Worm (Caenorhabditis elegans) whole organism, L4 larva: ENCODE measurements around the gene Y51B9A.7.

ENCODE experiments used
- D1046.2 ChIP-seq: fragments of 200-800 bp; sonication (Bioruptor generic); IDR thresholded peaks from 2 replicates; pipeline ENCODE4 v1.3.6; 2022; ENCODE audit warnings: missing genetic modification characterization, missing compliant biosample characterization
- F37D6.2 ChIP-seq: sonication (generic microtip); optimal IDR thresholded peaks from 2 replicates; lab custom pipeline; 2016; ENCODE audit warnings: mild to moderate bottlenecking, missing genetic modification characterization, missing compliant biosample characterization
- F44E2.7 ChIP-seq: fragments of 200-800 bp; sonication (Bioruptor generic); IDR thresholded peaks from 2 replicates; pipeline ENCODE4 v2.1.2; 2022; ENCODE audit warnings: missing genetic modification characterization, missing compliant biosample characterization
- F49E8.2 ChIP-seq: sonication (generic microtip); optimal IDR thresholded peaks from 2 replicates; lab custom pipeline; 2016; ENCODE audit warnings: missing compliant biosample characterization, mild to moderate bottlenecking, missing genetic modification characterization, borderline replicate concordance
- Y105C5A.15 ChIP-seq: fragments of 200-800 bp; sonication (Bioruptor generic); IDR thresholded peaks from 2 replicates; pipeline ENCODE4 v1.3.6; 2022; ENCODE audit warnings: missing genetic modification characterization, missing compliant biosample characterization
- Y5F2A.4 ChIP-seq: fragments of 200-800 bp; sonication (Bioruptor generic); optimal IDR thresholded peaks from 2 replicates; lab custom pipeline; 2018; ENCODE audit warnings: mild to moderate bottlenecking, missing genetic modification characterization, missing compliant biosample characterization
- aha-1 ChIP-seq: fragments of 150-350 bp; peaks from one replicate; lab custom pipeline; 2014; ENCODE audit warnings: missing biosample characterization, missing genetic modification characterization
- aly-2 ChIP-seq: sonication (generic microtip); optimal IDR thresholded peaks from 2 replicates; lab custom pipeline; 2018; ENCODE audit warnings: missing biosample characterization, missing genetic modification characterization
- ceh-20 ChIP-seq: fragments of 200-800 bp; sonication (Bioruptor generic); IDR thresholded peaks from 2 replicates; pipeline ENCODE4 v1.3.6; 2022; ENCODE audit warnings: missing genetic modification reagents, missing genetic modification characterization, missing compliant biosample characterization
- ceh-62 ChIP-seq: sonication (generic microtip); optimal IDR thresholded peaks from 2 replicates; lab custom pipeline; 2017; ENCODE audit warnings: missing biosample characterization, missing genetic modification characterization
- ces-1 ChIP-seq: fragments of 150-350 bp; sonication (generic microtip); optimal IDR thresholded peaks from 4 replicates; lab custom pipeline; 2014; ENCODE audit warnings: missing biosample characterization, missing genetic modification reagents, missing genetic modification characterization
- daf-12 ChIP-seq: fragments of 150-350 bp; optimal IDR thresholded peaks from 2 replicates; lab custom pipeline; 2014; ENCODE audit warnings: missing biosample characterization, missing genetic modification reagents, missing genetic modification characterization
- daf-19 ChIP-seq: fragments of 200-800 bp; sonication (Bioruptor generic); conservative IDR thresholded peaks from 2 replicates; pipeline ENCODE4 v1.3.6; 2022; ENCODE audit warnings: missing genetic modification characterization, missing compliant biosample characterization
- dmd-8 ChIP-seq: fragments of 200-800 bp; sonication (Bioruptor generic); IDR thresholded peaks from 2 replicates; pipeline ENCODE4 v1.3.6; 2022; ENCODE audit warnings: missing genetic modification characterization, missing compliant biosample characterization
- dmd-9 ChIP-seq: fragments of 200-800 bp; sonication (Bioruptor generic); IDR thresholded peaks from 2 replicates; pipeline ENCODE4 v1.3.6; 2022; ENCODE audit warnings: missing genetic modification reagents, missing genetic modification characterization, missing compliant biosample characterization
- dve-1 ChIP-seq: sonication (generic microtip); optimal IDR thresholded peaks from 2 replicates; lab custom pipeline; 2017; ENCODE audit warnings: antibody characterized with exemption, mild to moderate bottlenecking, missing genetic modification characterization, missing compliant biosample characterization; ENCODE audit not compliant: insufficient read depth
- hlh-30 ChIP-seq: sonication (generic microtip); optimal IDR thresholded peaks from 2 replicates; lab custom pipeline; 2017; ENCODE audit warnings: antibody characterized with exemption, mild to moderate bottlenecking, missing genetic modification characterization, missing compliant biosample characterization; ENCODE audit not compliant: insufficient read depth
- lin-13 ChIP-seq: fragments of 150-350 bp; optimal IDR thresholded peaks from 2 replicates; lab custom pipeline; 2014; ENCODE audit warnings: missing biosample characterization, missing genetic modification reagents, missing genetic modification characterization
- lir-3 ChIP-seq: sonication (generic microtip); optimal IDR thresholded peaks from 2 replicates; lab custom pipeline; 2016; ENCODE audit warnings: mild to moderate bottlenecking, missing genetic modification characterization, missing compliant biosample characterization
- lsy-2 ChIP-seq, 2 experiments: fragments of 150-350 bp in 1 of 2; sonication (generic microtip) in 1 of 2; optimal IDR thresholded peaks; 2 replicates each; lab custom pipeline; 2014 to 2017; ENCODE audit warnings: missing biosample characterization in 2 of 2, missing genetic modification characterization in 2 of 2
- mes-2 ChIP-seq: sonication (generic microtip); optimal IDR thresholded peaks from 2 replicates; lab custom pipeline; 2016; ENCODE audit warnings: missing genotype, mild to moderate bottlenecking, missing genetic modification characterization, missing compliant biosample characterization; ENCODE audit not compliant: poor library complexity, severe bottlenecking
- mxl-3 ChIP-seq: fragments of 200-800 bp; sonication (Bioruptor generic); optimal IDR thresholded peaks from 2 replicates; lab custom pipeline; 2018; ENCODE audit warnings: mild to moderate bottlenecking, missing genetic modification characterization, missing compliant biosample characterization
- nhr-11 ChIP-seq: fragments of 150-350 bp; optimal IDR thresholded peaks from 2 replicates; lab custom pipeline; 2014; ENCODE audit warnings: missing biosample characterization, missing genetic modification characterization
- nhr-25 ChIP-seq: sonication (generic microtip); optimal IDR thresholded peaks from 2 replicates; lab custom pipeline; 2017; ENCODE audit warnings: missing genetic modification characterization, mild to moderate bottlenecking, missing compliant biosample characterization, antibody characterized with exemption, moderate library complexity, borderline replicate concordance; ENCODE audit not compliant: insufficient read depth
- nhr-41 ChIP-seq: fragments of 200-800 bp; sonication (Bioruptor generic); IDR thresholded peaks from 2 replicates; pipeline ENCODE4 v1.3.6; 2022; ENCODE audit warnings: missing genetic modification reagents, missing genetic modification characterization, missing compliant biosample characterization
- nhr-48 ChIP-seq: sonication (generic microtip); optimal IDR thresholded peaks from 2 replicates; lab custom pipeline; 2016; ENCODE audit warnings: mild to moderate bottlenecking, missing genetic modification characterization, missing compliant biosample characterization
- nhr-6 ChIP-seq: fragments of 150-350 bp; optimal IDR thresholded peaks from 2 replicates; lab custom pipeline; 2014; ENCODE audit warnings: missing biosample characterization, missing genetic modification characterization
- nhr-77 ChIP-seq: fragments of 150-350 bp; optimal IDR thresholded peaks from 2 replicates; lab custom pipeline; 2014; ENCODE audit warnings: missing biosample characterization, missing genetic modification characterization
- pha-4 ChIP-seq, 2 experiments: fragments of 150-350 bp in 1 of 2; fragments of 200-800 bp in 1 of 2; sonication (Bioruptor generic) in 1 of 2; IDR thresholded peaks in 1 of 2; optimal IDR thresholded peaks in 1 of 2; 2 replicates each; pipeline versions ENCODE4 v1.3.6 to Lab custom; 2014 to 2022; ENCODE audit warnings: missing genetic modification characterization in 2 of 2, missing genetic modification reagents in 2 of 2, missing biosample characterization in 1 of 2, missing compliant biosample characterization in 1 of 2
- saeg-2 ChIP-seq: fragments of 200-800 bp; sonication (Bioruptor generic); IDR thresholded peaks from 2 replicates; pipeline ENCODE4 v1.3.6; 2022; ENCODE audit warnings: missing genetic modification reagents, missing genetic modification characterization, missing compliant biosample characterization
- set-16 ChIP-seq: fragments of 200-800 bp; sonication (Bioruptor generic); IDR thresholded peaks from 2 replicates; pipeline ENCODE4 v1.3.6; 2022; ENCODE audit warnings: missing genetic modification reagents, missing genetic modification characterization, missing compliant biosample characterization
- snpc-1.2 ChIP-seq: fragments of 200-800 bp; sonication (Bioruptor generic); IDR thresholded peaks from 2 replicates; pipeline ENCODE4 v1.3.6; 2022; ENCODE audit warnings: missing genetic modification reagents, missing genetic modification characterization, missing compliant biosample characterization
- snpc-4 ChIP-seq: fragments of 150-350 bp; optimal IDR thresholded peaks from 2 replicates; lab custom pipeline; 2014; ENCODE audit warnings: missing biosample characterization, missing genetic modification characterization
- tag-97 ChIP-seq: fragments of 200-800 bp; sonication (Bioruptor generic); IDR thresholded peaks from 2 replicates; pipeline ENCODE4 v1.3.6; 2022; ENCODE audit warnings: missing genetic modification characterization, missing compliant biosample characterization
- unc-39 ChIP-seq: sonication (generic microtip); optimal IDR thresholded peaks from 2 replicates; lab custom pipeline; 2017; ENCODE audit warnings: missing biosample characterization, missing genetic modification characterization
- unc-62 ChIP-seq, 3 experiments: fragments of 150-350 bp in 1 of 3; sonication (generic microtip); optimal IDR thresholded peaks in 2 of 3; peaks in 1 of 3; 1 replicate in 1 of 3; 2 replicates in 2 of 3; lab custom pipeline; 2014 to 2017; ENCODE audit warnings: missing biosample characterization in 3 of 3, missing genetic modification characterization in 3 of 3, missing genetic modification reagents in 3 of 3, missing genotype in 1 of 3
- zag-1 ChIP-seq: fragments of 150-350 bp; optimal IDR thresholded peaks from 2 replicates; lab custom pipeline; 2014; ENCODE audit warnings: missing biosample characterization, missing genetic modification characterization
- zfp-2 ChIP-seq: sonication (generic microtip); optimal IDR thresholded peaks from 2 replicates; lab custom pipeline; 2016; ENCODE audit warnings: mild to moderate bottlenecking, missing genetic modification characterization, missing compliant biosample characterization
- zfp-3 ChIP-seq: fragments of 200-800 bp; sonication (Bioruptor generic); conservative IDR thresholded peaks from 2 replicates; pipeline ENCODE4 v1.3.6; 2022; ENCODE audit warnings: missing genetic modification reagents, missing genetic modification characterization, missing compliant biosample characterization
- ztf-11 ChIP-seq: fragments of 150-350 bp; optimal IDR thresholded peaks from 2 replicates; lab custom pipeline; 2014; ENCODE audit warnings: missing biosample characterization, missing genetic modification characterization

Y51B9A.7 gene

DNA sequence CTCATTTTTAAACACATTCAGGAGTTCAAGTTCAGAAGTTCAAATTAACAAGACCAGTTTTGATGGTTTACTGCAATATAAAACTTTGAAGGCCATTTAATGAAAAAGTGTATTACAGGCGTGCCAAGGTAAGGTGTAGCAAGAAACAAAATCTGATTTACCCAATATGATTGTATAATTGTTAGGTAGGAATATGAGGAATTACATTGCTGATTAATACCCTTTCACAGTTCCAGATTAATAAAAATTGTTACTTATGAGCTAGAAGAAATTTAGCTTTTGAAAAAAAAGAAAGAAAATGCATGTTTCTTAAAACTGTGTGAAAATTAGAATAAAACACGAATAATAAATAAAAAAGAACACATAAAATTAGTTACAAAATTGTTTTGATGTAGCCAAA lies 33.8 kb downstream of the Y51B9A.7 start, which contains the start of gene kin-15:
kin-15 (minus strand) TSS at position 101 of the 400 bp plus-strand sequence.
- TF ChIP-seq F49E8.2 (tag; lab: Kevin White, UChicago) (no peak), nhr-48 (no peak), lir-3 (tag; lab: Kevin White, UChicago) (no peak), Y5F2A.4 (GFP tag; lab: Kevin White, UChicago) (no peak), nhr-77 (tag; lab: Kevin White, UChicago) (no peak), mes-2 (tag; lab: Kevin White, UChicago) (no peak)

DNA sequence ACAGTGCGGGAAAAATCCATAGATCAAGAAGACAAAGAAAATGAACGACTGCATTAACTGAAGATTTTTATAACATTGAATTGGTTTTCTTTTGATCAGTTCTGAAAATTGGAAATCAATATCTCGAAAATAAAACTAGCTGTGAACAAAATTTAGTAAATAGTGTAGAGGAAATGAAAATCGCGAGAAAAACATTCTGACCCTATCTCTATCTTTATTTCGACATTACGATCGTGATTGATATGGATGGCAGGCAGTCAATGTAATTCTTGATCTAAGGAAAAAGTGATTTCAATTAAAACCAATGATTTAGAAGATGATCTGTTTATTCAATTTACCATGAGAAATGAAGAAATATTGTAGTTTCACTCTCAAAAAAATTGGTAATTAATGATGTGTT lies 36.2 kb downstream of the Y51B9A.7 start, which contains the start of gene kin-16:
kin-16 (minus strand) TSS at position 101 of the 400 bp plus-strand sequence.
- no peak for TF ChIP-seq daf-19 (GFP tag; lab: Robert Waterston, UW)
- TF ChIP-seq ztf-11 (tag; lab: Kevin White, UChicago): no peak
- no peak for TF ChIP-seq dmd-9 (GFP tag; lab: Robert Waterston, UW)

DNA sequence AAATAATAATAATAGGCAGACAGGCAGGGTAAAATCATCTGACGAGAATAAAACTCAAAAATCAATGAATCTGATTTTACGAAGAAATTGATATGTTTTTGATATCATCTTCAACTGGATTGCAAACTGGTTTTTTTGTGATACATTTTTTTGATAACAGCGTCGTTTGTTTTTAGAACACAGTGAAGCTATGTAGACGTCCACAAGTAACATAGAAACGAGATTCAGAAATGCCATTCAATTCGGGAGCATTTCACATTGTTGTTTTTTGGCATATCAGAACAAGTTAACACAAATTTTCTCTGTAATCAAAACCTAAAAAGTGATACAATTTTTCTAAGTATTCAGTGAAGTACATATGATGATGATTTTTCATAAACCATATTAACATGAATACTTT lies 38.4 kb downstream of the Y51B9A.7 start, which contains the start of gene chil-13:
chil-13 (minus strand) TSS at position 101 of the 400 bp plus-strand sequence.
- TF ChIP-seq F37D6.2 (no peak), D1046.2 (GFP tag; lab: Robert Waterston, UW) (no peak), lin-13 (GFP tag; lab: Kevin White, UChicago) (no peak), unc-39 (tag; lab: Kevin White, UChicago) (no peak), set-16 (GFP tag; lab: Robert Waterston, UW) (no peak), hlh-30 (tag; lab: Kevin White, UChicago) (no peak)

DNA sequence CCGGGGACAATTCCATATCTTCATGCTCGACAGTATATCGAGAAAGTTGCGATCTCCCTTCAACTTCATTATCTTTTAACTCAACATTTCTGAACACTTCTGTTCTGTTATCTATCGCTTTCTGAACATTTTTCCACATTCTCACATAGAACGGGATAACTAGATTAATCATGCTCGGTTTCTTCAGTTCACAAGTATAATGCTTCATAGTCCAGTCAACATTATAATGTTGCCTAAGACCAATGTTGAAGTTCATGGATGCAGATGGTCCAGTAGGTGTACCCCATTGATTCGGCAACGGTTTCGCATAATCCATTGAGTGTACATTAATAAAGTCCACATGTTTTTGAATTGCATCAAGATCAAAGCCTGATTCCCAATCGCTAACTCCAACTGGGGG lies 39.0 kb downstream of the Y51B9A.7 start:
- TF ChIP-seq zfp-3 (GFP tag; lab: Robert Waterston, UW) (no peak), unc-62 (GFP tag; optimal IDR thresholded peaks at IDR 0.05 in 1 of 2; lab: Kevin White, UChicago) (peak in 1 of 2 experiments; percentile 91), unc-62 (tag; optimal IDR thresholded peaks at IDR 0.05; lab: Kevin White, UChicago) (no peak), aha-1 (tag; lab: Kevin White, UChicago) (peak; percentile 3), mxl-3 (GFP tag; lab: Kevin White, UChicago) (no peak), nhr-25 (tag; lab: Kevin White, UChicago) (no peak)

DNA sequence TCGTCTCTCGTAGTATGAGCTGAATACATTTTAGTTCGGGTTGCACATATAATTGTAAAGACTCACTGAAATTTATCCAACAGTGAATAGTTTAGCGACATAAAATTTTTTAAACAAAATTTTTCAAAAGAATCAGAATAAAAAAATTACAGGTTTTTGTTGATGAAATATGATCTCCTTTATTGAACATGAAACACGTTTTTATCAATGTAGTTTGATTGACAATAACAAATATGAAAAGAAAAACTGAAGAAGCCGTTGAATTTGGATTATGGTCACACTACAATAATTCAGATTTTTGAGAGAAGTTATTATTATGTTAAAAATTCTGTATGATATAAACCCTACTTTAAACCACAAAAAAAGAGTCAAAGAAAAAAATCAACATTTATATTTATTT lies 40.2 kb downstream of the Y51B9A.7 start, which contains the start of gene chil-17:
chil-17 (minus strand) TSS at position 101 of the 400 bp plus-strand sequence.
- TF ChIP-seq dmd-8 (GFP tag; lab: Robert Waterston, UW): no peak
- TF ChIP-seq saeg-2 (GFP tag; lab: Robert Waterston, UW): no peak
- TF ChIP-seq nhr-11 (tag; lab: Kevin White, UChicago): no peak
- TF ChIP-seq snpc-4: no peak
- TF ChIP-seq ceh-62 (tag; lab: Kevin White, UChicago): no peak
- TF ChIP-seq dmd-9 (GFP tag; lab: Robert Waterston, UW): no peak
- no peak for TF ChIP-seq F44E2.7

- TF ChIP-seq dve-1 (tag; lab: Kevin White, UChicago) (no peak), lsy-2 (tag; optimal IDR thresholded peaks at IDR 0.05; lab: Kevin White, UChicago) (no peak), mes-2 (tag; lab: Kevin White, UChicago) (no peak), zfp-2 (tag; lab: Kevin White, UChicago) (no peak), zfp-3 (GFP tag; lab: Robert Waterston, UW) (no peak), Y5F2A.4 (GFP tag; lab: Kevin White, UChicago) (no peak), ces-1 (no peak), nhr-6 (tag; lab: Kevin White, UChicago) (no peak), daf-12 (tag; lab: Kevin White, UChicago) (no peak), tag-97 (GFP tag; lab: Robert Waterston, UW) (no peak), ceh-20 (no peak), pha-4 (GFP tag; IDR thresholded peaks at IDR 0.05; lab: Robert Waterston, UW) (no peak), pha-4 (tag; optimal IDR thresholded peaks at IDR 0.05; lab: Kevin White, UChicago) (no peak), aly-2 (tag; lab: Kevin White, UChicago) (no peak), dmd-8 (GFP tag; lab: Robert Waterston, UW) (no peak), mxl-3 (GFP tag; lab: Kevin White, UChicago) (no peak), zag-1 (tag; lab: Kevin White, UChicago) (no peak), snpc-1.2 (GFP tag; lab: Robert Waterston, UW) (no peak), Y105C5A.15 (no peak), nhr-41 (GFP tag; lab: Robert Waterston, UW) (no peak)
These were observed 42.0 kb downstream of the Y51B9A.7 start, which contains the start of gene chil-16 for ce11 chrII:9441838-9442237. Gene chil-16 (minus strand): TSS chrII:9441938.
